Fruit fly (Drosophila melanogaster) Kc167 (cell line): ENCODE measurements around the gene CG13991.

ENCODE experiments used
- insv ChIP-seq: fragments of >200 bp; optimal IDR thresholded peaks from 3 replicates; lab custom pipeline; 2018; ENCODE audit warnings: missing external identifiers
- psq ChIP-seq: fragments of >200 bp; optimal IDR thresholded peaks from 2 replicates; lab custom pipeline; 2017; ENCODE audit warnings: missing external identifiers
- ttk ChIP-seq: sonication (Bioruptor generic); optimal IDR thresholded peaks from 2 replicates; lab custom pipeline; 2017; ENCODE audit warnings: missing external identifiers

- no peak for TF ChIP-seq ttk
- TF ChIP-seq psq: no peak
- TF ChIP-seq insv (lab: Kevin White, UChicago): no peak
Observed at dm6 chr2L:6177141-6177540, 38.0 kb downstream of the CG13991 start.
